Worm (Caenorhabditis elegans): ENCODE measurements around the gene tmc-1.

Gene tmc-1

ce11 chrX:1191582-1191981 is 29.6 kb downstream of the tmc-1 start, which contains the start of gene T13G4.4:
Gene T13G4.4 (minus strand): TSS chrX:1191678.
- TF ChIP-seq hmg-11 (tag; optimal IDR thresholded peaks at IDR 0.05) = no peak
- no peak for TF ChIP-seq lin-39 (tag; optimal IDR thresholded peaks at IDR 0.05)
- no peak for TF ChIP-seq nhr-77 (tag; optimal IDR thresholded peaks at IDR 0.05)
- no peak for TF ChIP-seq unc-62 (GFP tag; optimal IDR thresholded peaks at IDR 0.05)
- TF ChIP-seq nhr-25 (tag; optimal IDR thresholded peaks at IDR 0.05) = peak; percentile 37
- no peak for TF ChIP-seq snpc-4 (tag; optimal IDR thresholded peaks at IDR 0.05)
- no peak for TF ChIP-seq ztf-11 (tag; optimal IDR thresholded peaks at IDR 0.05)

ce11 chrX:1192848-1193247 is 30.8 kb downstream of the tmc-1 start, which contains the start of gene T13G4.1:
Gene T13G4.1 (plus strand): TSS chrX:1193148.
- no peak for TF ChIP-seq pqm-1 (tag; optimal IDR thresholded peaks at IDR 0.05)
- no peak for TF ChIP-seq hmg-11 (tag; optimal IDR thresholded peaks at IDR 0.05)
- no peak for TF ChIP-seq ceh-9 (tag; optimal IDR thresholded peaks at IDR 0.05)
- TF ChIP-seq nhr-237 (tag; optimal IDR thresholded peaks at IDR 0.05) = no peak
- no peak for TF ChIP-seq unc-39 (tag; optimal IDR thresholded peaks at IDR 0.05)
- TF ChIP-seq mml-1 (tag; optimal IDR thresholded peaks at IDR 0.05) = no peak
- TF ChIP-seq egl-27 (tag; optimal IDR thresholded peaks at IDR 0.05) = no peak
- no peak for TF ChIP-seq nhr-23 (tag; optimal IDR thresholded peaks at IDR 0.05)
- no peak for TF ChIP-seq eor-1 (tag; optimal IDR thresholded peaks at IDR 0.05)

ce11 chrX:1202638-1203037 is 40.6 kb downstream of the tmc-1 start:
- TF ChIP-seq fkh-2 (tag; optimal IDR thresholded peaks at IDR 0.05) = no peak
- no peak for TF ChIP-seq egl-27 (tag; optimal IDR thresholded peaks at IDR 0.05)
- no peak for TF ChIP-seq aly-2 (tag; optimal IDR thresholded peaks at IDR 0.05)
- TF ChIP-seq R02D3.7 (tag; optimal IDR thresholded peaks at IDR 0.05) = no peak
- no peak for TF ChIP-seq daf-12 (tag; optimal IDR thresholded peaks at IDR 0.05)
- no peak for TF ChIP-seq nhr-76 (tag; optimal IDR thresholded peaks at IDR 0.05)
- no peak for TF ChIP-seq ztf-4 (tag; optimal IDR thresholded peaks at IDR 0.05)
- TF ChIP-seq nhr-25 (tag; optimal IDR thresholded peaks at IDR 0.05) = no peak
- no peak for TF ChIP-seq ceh-9 (tag; optimal IDR thresholded peaks at IDR 0.05)
- TF ChIP-seq nhr-12 (tag; optimal IDR thresholded peaks at IDR 0.05) = no peak
- TF ChIP-seq elt-2 (tag; optimal IDR thresholded peaks at IDR 0.05) = no peak
- no peak for TF ChIP-seq ama-1 (optimal IDR thresholded peaks at IDR 0.05)
- no peak for TF ChIP-seq nfya-1 (tag; optimal IDR thresholded peaks at IDR 0.05; ENCODE audit: insufficient read depth)
- TF ChIP-seq ceh-82 (tag; optimal IDR thresholded peaks at IDR 0.05) = no peak
- TF ChIP-seq eor-1 (tag; optimal IDR thresholded peaks at IDR 0.05) = no peak
- TF ChIP-seq jun-1 (tag; optimal IDR thresholded peaks at IDR 0.05) = no peak
- no peak for TF ChIP-seq nhr-67 (tag; optimal IDR thresholded peaks at IDR 0.05)
- no peak for TF ChIP-seq lsy-12 (tag; optimal IDR thresholded peaks at IDR 0.05)

- TF ChIP-seq nfya-1 (tag; optimal IDR thresholded peaks at IDR 0.05; ENCODE audit: insufficient read depth) = no peak
- TF ChIP-seq mdl-1 (tag; optimal IDR thresholded peaks at IDR 0.05) = no peak
- no peak for TF ChIP-seq pqm-1 (tag; optimal IDR thresholded peaks at IDR 0.05)
- no peak for TF ChIP-seq ceh-82 (tag; optimal IDR thresholded peaks at IDR 0.05)
- no peak for TF ChIP-seq fkh-10 (GFP tag; optimal IDR thresholded peaks at IDR 0.05)
- TF ChIP-seq elt-2 (tag; optimal IDR thresholded peaks at IDR 0.05) = no peak
- no peak for TF ChIP-seq elt-3 (tag; optimal IDR thresholded peaks at IDR 0.05)
- no peak for TF ChIP-seq hmg-11 (tag; optimal IDR thresholded peaks at IDR 0.05)
- TF ChIP-seq aly-2 (tag; optimal IDR thresholded peaks at IDR 0.05) = no peak
- TF ChIP-seq skn-1 (tag; optimal IDR thresholded peaks at IDR 0.05) = no peak
- TF ChIP-seq R02D3.7 (tag; optimal IDR thresholded peaks at IDR 0.05) = no peak
Measured at ce11 chrX:1206029-1206428, 44.0 kb downstream of the tmc-1 start, which contains the start of gene T13G4.7. Gene T13G4.7 (minus strand): TSS chrX:1206129.

ce11 chrX:1207915-1208314 is 45.9 kb downstream of the tmc-1 start:
- TF ChIP-seq nhr-43 (tag; optimal IDR thresholded peaks at IDR 0.05; ENCODE audit: poor library complexity, severe bottlenecking) = no peak
- TF ChIP-seq nhr-67 (tag; optimal IDR thresholded peaks at IDR 0.05) = no peak
- no peak for TF ChIP-seq ceh-28 (tag; optimal IDR thresholded peaks at IDR 0.05)
- TF ChIP-seq nhr-11 (tag; optimal IDR thresholded peaks at IDR 0.05) = no peak
- TF ChIP-seq pha-4 (tag; optimal IDR thresholded peaks at IDR 0.05) = no peak
- no peak for TF ChIP-seq nfya-1 (tag; optimal IDR thresholded peaks at IDR 0.05; ENCODE audit: insufficient read depth)
- no peak for TF ChIP-seq ZK546.5 (tag; optimal IDR thresholded peaks at IDR 0.05)
- TF ChIP-seq aly-2 (tag; optimal IDR thresholded peaks at IDR 0.05) = no peak
- no peak for TF ChIP-seq R02D3.7 (tag; optimal IDR thresholded peaks at IDR 0.05)
- no peak for TF ChIP-seq nhr-237 (tag; optimal IDR thresholded peaks at IDR 0.05)
- TF ChIP-seq elt-1 (tag; optimal IDR thresholded peaks at IDR 0.05) = no peak
- no peak for TF ChIP-seq lin-15B (tag; optimal IDR thresholded peaks at IDR 0.05)
- no peak for TF ChIP-seq nhr-12 (tag; optimal IDR thresholded peaks at IDR 0.05)
- no peak for TF ChIP-seq jun-1 (tag; optimal IDR thresholded peaks at IDR 0.05)
- no peak for TF ChIP-seq hmg-11 (tag; optimal IDR thresholded peaks at IDR 0.05)
- TF ChIP-seq lsy-12 (tag; optimal IDR thresholded peaks at IDR 0.05) = no peak
- TF ChIP-seq eor-1 (tag; optimal IDR thresholded peaks at IDR 0.05) = no peak
- TF ChIP-seq nhr-23 (tag; optimal IDR thresholded peaks at IDR 0.05) = no peak
- TF ChIP-seq elt-3 (tag; optimal IDR thresholded peaks at IDR 0.05) = no peak
